Worm (Caenorhabditis elegans) whole organism, L2 larva: ENCODE results near the gene K07F5.6.

Experiments
- lin-13 ChIP-seq: fragments of 150-350 bp; optimal IDR thresholded peaks from 2 replicates; lab custom pipeline; 2014; ENCODE audit warnings: missing biosample characterization, missing genetic modification reagents, missing genetic modification characterization
- nhr-237 ChIP-seq: fragments of 150-350 bp; optimal IDR thresholded peaks from 2 replicates; lab custom pipeline; 2014; ENCODE audit warnings: missing biosample characterization, missing genetic modification characterization
- snpc-4 ChIP-seq: fragments of 150-350 bp; optimal IDR thresholded peaks from 2 replicates; lab custom pipeline; 2014; ENCODE audit warnings: missing biosample characterization, missing genetic modification characterization

DNA sequence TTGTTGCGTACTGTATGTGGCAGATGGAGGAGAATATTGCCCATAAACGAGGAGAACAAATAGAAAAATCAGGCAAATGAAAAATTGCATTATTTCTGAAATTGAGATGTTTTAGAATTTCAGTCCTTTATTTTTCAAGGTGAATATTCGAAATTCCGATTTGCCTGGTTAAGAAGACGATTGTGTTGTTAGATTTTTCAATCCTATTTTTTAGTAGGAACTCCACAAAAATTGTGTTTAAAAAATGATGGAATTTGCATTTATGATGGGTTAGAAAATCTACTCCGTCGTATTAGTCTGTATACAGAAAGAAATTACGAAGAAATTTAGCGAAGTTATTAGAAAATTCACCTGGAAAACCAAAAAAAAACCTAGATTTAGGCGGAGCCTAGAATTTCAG, 31.0 kb downstream of the K07F5.6 start, which contains the start of gene egl-20:
- TF ChIP-seq lin-13 (GFP tag; lab: Kevin White, UChicago) = no peak
- no peak for TF ChIP-seq snpc-4 (tag; lab: Kevin White, UChicago)
- TF ChIP-seq nhr-237 (tag; lab: Kevin White, UChicago) = no peak
